Fruit fly (Drosophila melanogaster) S2 (cell line): ENCODE data around the gene Rh6.

Experiments
- CG8478 ChIP-seq: fragments of >200 bp; optimal IDR thresholded peaks from 2 replicates; lab custom pipeline; 2018
- CTCF ChIP-seq, 2 experiments: fragments of >200 bp; optimal IDR thresholded peaks; 2 replicates each; lab custom pipeline; 2018

- TF ChIP-seq CTCF (optimal IDR thresholded peaks at IDR 0.05; lab: Kevin White, UChicago) (peak; percentile 67 to 88), CG8478 (no peak)
Observed at dm6 chr3R:15493211-15493610, 10.3 kb downstream of the Rh6 start.
